Worm (Caenorhabditis elegans) whole organism, L4/young adult: ENCODE measurements around the gene let-60.

Experiments
- dao-5 ChIP-seq: sonication (generic microtip); optimal IDR thresholded peaks from 2 replicates; lab custom pipeline; 2016; ENCODE audit warnings: missing genotype, missing genetic modification characterization, moderate library complexity, missing compliant biosample characterization
- him-1 ChIP-seq: sonication (generic microtip); optimal IDR thresholded peaks from 2 replicates; lab custom pipeline; 2016; ENCODE audit warnings: missing genotype, missing genetic modification reagents, missing genetic modification characterization, missing compliant biosample characterization

- no peak for TF ChIP-seq dao-5 (tag; lab: Kevin White, UChicago)
- no peak for TF ChIP-seq him-1
These were observed 22.4 kb upstream of the let-60 start for ce11 chrIV:11713289-11713688.
